Fruit fly (Drosophila melanogaster) whole organism, embryonic: ENCODE results near the gene CG12239.
A peak's percentile ranks its signal among the peaks of the same experiment; 100 is the strongest.

Experiments
- Atf3 ChIP-seq: fragments of 200-800 bp; sonication (Bioruptor generic); optimal IDR thresholded peaks from 3 replicates; lab custom pipeline; 2016; ENCODE audit warnings: missing biosample characterization, missing genetic modification characterization
- CG10147 ChIP-seq: fragments of 200-800 bp; sonication (Bioruptor generic); optimal IDR thresholded peaks from 2 replicates; lab custom pipeline; 2019; ENCODE audit warnings: missing biosample characterization, mild to moderate bottlenecking, missing genetic modification characterization, moderate library complexity
- CG10565 ChIP-seq: fragments of 200-800 bp; sonication (Bioruptor generic); optimal IDR thresholded peaks from 3 replicates; lab custom pipeline; 2016; ENCODE audit warnings: missing biosample characterization, mild to moderate bottlenecking, missing genetic modification characterization
- CG10654 ChIP-seq: fragments of 200-800 bp; sonication (Bioruptor generic); optimal IDR thresholded peaks from 2 replicates; lab custom pipeline; 2016; ENCODE audit warnings: missing biosample characterization, missing genetic modification characterization
- CG11247 ChIP-seq: fragments of 200-800 bp; sonication (Bioruptor generic); IDR thresholded peaks from 2 replicates; pipeline ENCODE4 v1.3.6; 2022; ENCODE audit warnings: missing biosample characterization, missing genetic modification characterization
- CG11696 ChIP-seq: fragments of 200-800 bp; sonication (Bioruptor generic); IDR thresholded peaks from 2 replicates; pipeline ENCODE4 v1.3.6; 2022; ENCODE audit warnings: missing biosample characterization, missing genetic modification characterization
- CG12219 ChIP-seq: fragments of 200-800 bp; sonication (Bioruptor generic); optimal IDR thresholded peaks from 3 replicates; lab custom pipeline; 2018; ENCODE audit warnings: missing biosample characterization, mild to moderate bottlenecking, missing genetic modification characterization
- CG12299 ChIP-seq: fragments of 200-800 bp; sonication (Bioruptor generic); optimal IDR thresholded peaks from 2 replicates; lab custom pipeline; 2018; ENCODE audit warnings: missing biosample characterization, mild to moderate bottlenecking, missing genetic modification characterization
- CG15696 ChIP-seq: fragments of 200-800 bp; sonication (Bioruptor generic); optimal IDR thresholded peaks from 2 replicates; lab custom pipeline; 2019; ENCODE audit warnings: missing biosample characterization, mild to moderate bottlenecking, missing genetic modification characterization, moderate library complexity
- CG1647 ChIP-seq: fragments of 200-800 bp; sonication (Bioruptor generic); optimal IDR thresholded peaks from 3 replicates; lab custom pipeline; 2016; ENCODE audit warnings: missing biosample characterization, missing genetic modification characterization
- CG18011 ChIP-seq: fragments of 200-800 bp; sonication (Bioruptor generic); optimal IDR thresholded peaks from 2 replicates; lab custom pipeline; 2017; ENCODE audit warnings: missing biosample characterization, missing genetic modification characterization, mild to moderate bottlenecking, moderate library complexity, missing genotype
- CG30403 ChIP-seq: fragments of 200-800 bp; sonication (Bioruptor generic); optimal IDR thresholded peaks from 3 replicates; lab custom pipeline; 2016; ENCODE audit warnings: missing biosample characterization, missing genetic modification characterization
- CG31365 ChIP-seq: fragments of 200-800 bp; sonication (Bioruptor generic); optimal IDR thresholded peaks from 2 replicates; lab custom pipeline; 2018; ENCODE audit warnings: missing biosample characterization, mild to moderate bottlenecking, missing genetic modification characterization
- CG31441 ChIP-seq: fragments of 200-800 bp; sonication (Bioruptor generic); IDR thresholded peaks from 2 replicates; pipeline ENCODE4 v1.3.6; 2022; ENCODE audit warnings: missing biosample characterization, missing genetic modification characterization
- CG3281 ChIP-seq: fragments of 200-800 bp; sonication (Bioruptor generic); optimal IDR thresholded peaks from 3 replicates; lab custom pipeline; 2017; ENCODE audit warnings: missing biosample characterization, mild to moderate bottlenecking, missing genetic modification characterization
- CG3407 ChIP-seq: fragments of 200-800 bp; sonication (Bioruptor generic); optimal IDR thresholded peaks from 2 replicates; lab custom pipeline; 2018; ENCODE audit warnings: missing biosample characterization, mild to moderate bottlenecking, missing genetic modification characterization
- CG3726 ChIP-seq: fragments of 200-800 bp; sonication (Bioruptor generic); IDR thresholded peaks from 3 replicates; pipeline ENCODE4, ENCODE4 v1.3.6; 2022; ENCODE audit warnings: missing biosample characterization, missing genetic modification characterization
- CG4404 ChIP-seq: fragments of 200-800 bp; sonication (Bioruptor generic); IDR thresholded peaks from 2 replicates; pipeline ENCODE4 v1.3.6; 2022; ENCODE audit warnings: missing biosample characterization, missing genetic modification characterization
- CG6689 ChIP-seq: fragments of 200-800 bp; sonication (Bioruptor generic); IDR thresholded peaks from 2 replicates; pipeline ENCODE4 v1.3.6; 2022; ENCODE audit warnings: missing biosample characterization, missing genetic modification characterization
- CG8359 ChIP-seq: fragments of 200-800 bp; sonication (Bioruptor generic); optimal IDR thresholded peaks from 2 replicates; lab custom pipeline; 2017; ENCODE audit warnings: missing biosample characterization, mild to moderate bottlenecking, missing genetic modification characterization, borderline replicate concordance
- CG8388 ChIP-seq: fragments of 200-800 bp; sonication (Bioruptor generic); optimal IDR thresholded peaks from 2 replicates; lab custom pipeline; 2019; ENCODE audit warnings: missing biosample characterization, mild to moderate bottlenecking, missing genetic modification characterization, moderate library complexity
- CG8944 ChIP-seq: fragments of 200-800 bp; sonication (Bioruptor generic); optimal IDR thresholded peaks from 3 replicates; lab custom pipeline; 2016; ENCODE audit warnings: missing biosample characterization, missing genetic modification characterization
- Camta ChIP-seq: fragments of 200-800 bp; sonication (Bioruptor generic); optimal IDR thresholded peaks from 2 replicates; lab custom pipeline; 2016; ENCODE audit warnings: missing biosample characterization, missing genetic modification characterization
- Dll ChIP-seq: fragments of 200-800 bp; sonication (Bioruptor generic); IDR thresholded peaks from 4 replicates; pipeline ENCODE4 v1.3.6; 2022; ENCODE audit warnings: missing biosample characterization, missing genetic modification characterization; ENCODE audit not compliant: partially characterized antibody
- H15 ChIP-seq: fragments of 200-800 bp; sonication (Bioruptor generic); IDR thresholded peaks from 3 replicates; pipeline ENCODE4 v1.3.6; 2022; ENCODE audit warnings: missing biosample characterization, missing genetic modification characterization
- HLHmδ ChIP-seq: fragments of 200-800 bp; sonication (Bioruptor generic); optimal IDR thresholded peaks from 2 replicates; lab custom pipeline; 2018; ENCODE audit warnings: missing biosample characterization, mild to moderate bottlenecking, missing genetic modification characterization, moderate library complexity
- Hey ChIP-seq: fragments of 200-800 bp; sonication (Bioruptor generic); optimal IDR thresholded peaks from 3 replicates; lab custom pipeline; 2018; ENCODE audit warnings: missing biosample characterization, mild to moderate bottlenecking, missing genetic modification characterization
- Hr78 ChIP-seq, 2 experiments: fragments of 200-800 bp in 1 of 2; fragments of >200 bp in 1 of 2; sonication (Bioruptor generic) in 1 of 2; optimal IDR thresholded peaks; 2 replicates each; lab custom pipeline; 2017 to 2019; ENCODE audit warnings: missing biosample characterization in 2 of 2, missing genetic modification characterization in 2 of 2, mild to moderate bottlenecking in 1 of 2, moderate library complexity in 1 of 2
- Max ChIP-seq: fragments of 200-800 bp; sonication (Bioruptor generic); optimal IDR thresholded peaks from 2 replicates; lab custom pipeline; 2016; ENCODE audit warnings: missing biosample characterization, mild to moderate bottlenecking, missing genetic modification characterization
- Tbp ChIP-seq: fragments of >200 bp; optimal IDR thresholded peaks from 2 replicates; lab custom pipeline; 2018; ENCODE audit warnings: missing biosample characterization, missing genetic modification characterization
- ap ChIP-seq: fragments of 200-800 bp; sonication (Bioruptor generic); IDR thresholded peaks from 2 replicates; pipeline ENCODE4 v1.3.6; 2022; ENCODE audit warnings: missing biosample characterization, missing genetic modification characterization
- ara ChIP-seq: fragments of 200-800 bp; sonication (Bioruptor generic); IDR thresholded peaks from 2 replicates; pipeline ENCODE4 v1.3.6; 2022; ENCODE audit warnings: missing biosample characterization, missing genetic modification characterization
- ato ChIP-seq: fragments of 200-800 bp; sonication (Bioruptor generic); IDR thresholded peaks from 2 replicates; pipeline ENCODE4 v1.3.6; 2022; ENCODE audit warnings: missing biosample characterization, missing genetic modification characterization; ENCODE audit not compliant: partially characterized antibody
- bbx ChIP-seq: fragments of 200-800 bp; sonication (Bioruptor generic); IDR thresholded peaks from 2 replicates; pipeline ENCODE4 v1.3.6; 2022; ENCODE audit warnings: missing biosample characterization, missing genetic modification characterization; ENCODE audit not compliant: partially characterized antibody
- chn ChIP-seq: fragments of 200-800 bp; sonication (Bioruptor generic); optimal IDR thresholded peaks from 2 replicates; lab custom pipeline; 2016; ENCODE audit warnings: missing biosample characterization, missing genetic modification characterization
- crp ChIP-seq, 2 experiments: fragments of 200-800 bp; sonication (Bioruptor generic); optimal IDR thresholded peaks; 2 replicates in 1 of 2; 3 replicates in 1 of 2; lab custom pipeline; 2017; ENCODE audit warnings: missing biosample characterization in 2 of 2, missing genetic modification characterization in 2 of 2, mild to moderate bottlenecking in 1 of 2, moderate library complexity in 1 of 2
- dpn ChIP-seq, 2 experiments: fragments of 200-800 bp; sonication (Bioruptor generic); optimal IDR thresholded peaks; 3 replicates each; lab custom pipeline; 2016; ENCODE audit warnings: missing biosample characterization in 2 of 2, missing genetic modification characterization in 2 of 2
- eyg ChIP-seq: fragments of 200-800 bp; sonication (Bioruptor generic); optimal IDR thresholded peaks from 3 replicates; lab custom pipeline; 2016; ENCODE audit warnings: missing biosample characterization, missing genetic modification characterization
- fu2 ChIP-seq: fragments of 200-800 bp; sonication (Bioruptor generic); optimal IDR thresholded peaks from 2 replicates; lab custom pipeline; 2016; ENCODE audit warnings: missing biosample characterization, missing genetic modification characterization
- gcm2 ChIP-seq: fragments of 200-800 bp; sonication (Bioruptor generic); optimal IDR thresholded peaks from 2 replicates; lab custom pipeline; 2016; ENCODE audit warnings: missing biosample characterization, missing genetic modification characterization
- hb ChIP-seq: fragments of 200-800 bp; sonication (Bioruptor generic); IDR thresholded peaks from 3 replicates; pipeline ENCODE4 v1.3.6; 2022; ENCODE audit warnings: missing biosample characterization, missing genetic modification characterization; ENCODE audit not compliant: partially characterized antibody
- lmd ChIP-seq: fragments of 200-800 bp; sonication (Bioruptor generic); IDR thresholded peaks from 2 replicates; pipeline ENCODE4 v1.3.6; 2022; ENCODE audit warnings: missing biosample characterization, missing genetic modification characterization
- prd ChIP-seq, 3 experiments: fragments of >200 bp in 2 of 3; fragments of 200-800 bp in 1 of 3; sonication (Bioruptor generic) in 1 of 3; optimal IDR thresholded peaks in 2 of 3; IDR thresholded peaks in 1 of 3; 2 replicates in 2 of 3; 3 replicates in 1 of 3; pipeline versions ENCODE4 v1.3.6 to Lab custom; 2017 to 2022; ENCODE audit warnings: missing biosample characterization in 1 of 3, missing genetic modification characterization in 1 of 3
- repo ChIP-seq: fragments of 200-800 bp; sonication (Bioruptor generic); optimal IDR thresholded peaks from 2 replicates; lab custom pipeline; 2016; ENCODE audit warnings: missing biosample characterization, missing genetic modification characterization
- schlank ChIP-seq: fragments of 200-800 bp; sonication (Bioruptor generic); optimal IDR thresholded peaks from 2 replicates; lab custom pipeline; 2018; ENCODE audit warnings: missing biosample characterization, mild to moderate bottlenecking, missing genetic modification characterization
- so ChIP-seq: fragments of 200-800 bp; sonication (Bioruptor generic); IDR thresholded peaks from 3 replicates; pipeline ENCODE4 v1.3.6; 2022; ENCODE audit warnings: missing biosample characterization, missing genetic modification characterization
- unc-4 ChIP-seq: fragments of 200-800 bp; sonication (Bioruptor generic); IDR thresholded peaks from 2 replicates; pipeline ENCODE4 v1.3.6; 2022; ENCODE audit warnings: missing biosample characterization, missing genetic modification characterization; ENCODE audit not compliant: partially characterized antibody

Gene CG12239

DNA sequence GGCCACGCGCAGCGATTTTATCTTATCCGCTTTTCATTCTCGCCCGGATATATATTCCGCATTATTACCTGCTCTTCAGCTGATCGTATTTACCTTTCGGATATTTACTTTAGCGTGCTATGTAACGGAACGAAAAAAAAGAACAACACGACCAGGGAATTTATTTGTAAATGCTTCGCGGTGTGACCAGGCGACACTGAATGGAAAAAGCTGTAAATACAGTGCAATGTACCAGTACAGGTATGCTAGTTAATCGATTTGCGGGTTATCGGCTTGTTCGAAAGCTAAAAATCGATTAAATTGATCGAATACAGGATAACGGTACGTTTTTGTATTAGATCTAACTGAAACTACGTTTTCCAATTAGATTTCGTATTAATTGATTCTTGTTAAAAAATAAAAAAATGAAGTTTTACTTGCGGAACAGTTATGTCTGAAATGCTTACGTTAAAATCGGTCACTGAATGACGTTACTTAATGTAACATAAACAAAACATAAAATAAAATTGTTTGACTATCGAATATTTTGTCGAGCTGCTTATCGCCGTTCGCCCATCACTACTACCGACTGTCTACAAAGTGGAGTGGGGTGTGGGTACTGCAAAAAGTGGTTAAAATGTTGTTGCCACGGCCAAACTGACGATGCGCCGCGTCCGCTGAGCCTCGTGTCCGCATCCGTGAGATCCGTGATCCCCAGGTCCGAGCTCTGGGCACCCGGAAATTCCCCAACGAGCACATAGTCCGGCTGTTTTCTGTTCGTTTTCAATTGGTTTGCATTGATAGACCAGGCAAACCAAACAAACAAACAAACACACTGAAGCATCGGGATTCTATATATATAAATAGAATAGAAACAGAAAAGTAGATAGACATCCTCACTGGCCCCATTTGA, 27.7 kb upstream of the CG12239 start, which contains the start of the genes MAPk-Ak2 and CG42699 (continued):
- TF ChIP-seq ara (GFP tag; lab: Robert Waterston, UW), result peak; percentile 71
- TF ChIP-seq CG8359 (GFP tag; lab: Kevin White, UChicago), result peak; percentile 13
- no peak; the same call in 1 of the 2 replicates for TF ChIP-seq lmd (GFP tag; lab: Robert Waterston, UW)
- TF ChIP-seq CG10565, result no peak
- TF ChIP-seq chn (GFP tag; lab: Kevin White, UChicago), result peak; percentile 63
- TF ChIP-seq repo (GFP tag; lab: Kevin White, UChicago), result peak; percentile 75
- TF ChIP-seq CG18011 (GFP tag; lab: Kevin White, UChicago), result peak; percentile 29
- peak; percentile 76 for TF ChIP-seq CG1647
- peak; percentile 68 for TF ChIP-seq CG8944
- TF ChIP-seq so (GFP tag; lab: Robert Waterston, UW), result peak; percentile 86
- peak; percentile 38 for TF ChIP-seq HLHmδ (GFP tag; lab: Kevin White, UChicago)
- no peak; the same call in 2 of the 3 replicates for TF ChIP-seq CG3726
- no peak for TF ChIP-seq Tbp (GFP tag; lab: Kevin White, UChicago)
- TF ChIP-seq Hey (tag; lab: Kevin White, UChicago), result peak; percentile 80
- peak; percentile 28 for TF ChIP-seq CG30403 (GFP tag; lab: Kevin White, UChicago)
- peak; percentile 65 for TF ChIP-seq unc-4 (GFP tag; lab: Robert Waterston, UW)
- TF ChIP-seq Camta (GFP tag; lab: Kevin White, UChicago), result peak; percentile 62
- TF ChIP-seq ap (GFP tag; lab: Robert Waterston, UW), result peak; percentile 45; the same call in 1 of the 2 replicates
- peak; percentile 71 for TF ChIP-seq Max (GFP tag; lab: Kevin White, UChicago)
- peak; percentile 48 to 82 for TF ChIP-seq dpn (GFP tag; optimal IDR thresholded peaks at IDR 0.05; lab: Kevin White, UChicago)
- TF ChIP-seq CG31365 (tag; lab: Kevin White, UChicago), result peak; percentile 71
- TF ChIP-seq H15 (GFP tag; lab: Robert Waterston, UW), result no peak
- peak; percentile 76 for TF ChIP-seq CG3281 (GFP tag; lab: Kevin White, UChicago)
- peak; percentile 70 for TF ChIP-seq CG10654 (GFP tag; lab: Kevin White, UChicago)
- TF ChIP-seq CG3407 (GFP tag; lab: Kevin White, UChicago), result peak; percentile 90
- peak; percentile 83 for TF ChIP-seq schlank (tag; lab: Kevin White, UChicago)
- peak; percentile 63 for TF ChIP-seq CG11247 (GFP tag; lab: Robert Waterston, UW)
- TF ChIP-seq ato (GFP tag; lab: Robert Waterston, UW), result peak; percentile 69
- TF ChIP-seq hb, result peak; percentile 82
- peak; percentile 62 for TF ChIP-seq CG11696 (GFP tag; lab: Robert Waterston, UW)
- TF ChIP-seq CG12299 (tag; lab: Kevin White, UChicago), result peak; percentile 86
- TF ChIP-seq CG8388 (GFP tag; lab: Kevin White, UChicago), result peak; percentile 27
- peak; percentile 45; the same call in 1 of the 2 replicates for TF ChIP-seq CG31441 (GFP tag; lab: Robert Waterston, UW)
- TF ChIP-seq Dll, result peak; percentile 62; the same call in 2 of the 4 replicates
- 0 out of 2 replicates have a peak, but pooled peaks have one; percentile 31 for TF ChIP-seq CG6689
- TF ChIP-seq CG12219, result peak; percentile 62
- TF ChIP-seq CG10147 (GFP tag; lab: Kevin White, UChicago), result no peak
- TF ChIP-seq prd (optimal IDR thresholded peaks at IDR 0.05; lab: Kevin White, UChicago), result no peak
- peak; percentile 48; the same call in 2 of the 3 replicates for TF ChIP-seq prd (GFP tag; IDR thresholded peaks at IDR 0.05; lab: Robert Waterston, UW)
- TF ChIP-seq CG4404 (GFP tag; lab: Robert Waterston, UW), result no peak
- TF ChIP-seq fu2 (GFP tag; lab: Kevin White, UChicago), result peak; percentile 44
- TF ChIP-seq gcm2 (GFP tag; lab: Kevin White, UChicago), result peak; percentile 26
- peak; percentile 83 for TF ChIP-seq eyg (GFP tag; lab: Kevin White, UChicago)
- TF ChIP-seq CG15696 (tag; lab: Kevin White, UChicago), result peak; percentile 89
- peak; percentile 73 for TF ChIP-seq Atf3 (GFP tag; lab: Kevin White, UChicago)
- TF ChIP-seq bbx (GFP tag; lab: Robert Waterston, UW), result peak; percentile 70
- peak in 1 of 2 experiments; percentile 56 for TF ChIP-seq crp (GFP tag; optimal IDR thresholded peaks at IDR 0.05; lab: Kevin White, UChicago)
- no peak for TF ChIP-seq Hr78 (GFP tag; optimal IDR thresholded peaks at IDR 0.05; lab: Kevin White, UChicago)
